Worm (Caenorhabditis elegans): ENCODE measurements around the gene lgc-10.

Gene lgc-10

ce11 chrIV:6417612-6418011, 39.8 kb downstream of the lgc-10 start:
- TF ChIP-seq hlh-13 (GFP tag; optimal IDR thresholded peaks at IDR 0.05) (no peak), C38D4.7 (GFP tag; optimal IDR thresholded peaks at IDR 0.05) (no peak), unc-3 (GFP tag; conservative IDR thresholded peaks at IDR 0.05) (no peak), unc-3 (tag; optimal IDR thresholded peaks at IDR 0.05) (no peak), ceh-31 (tag; optimal IDR thresholded peaks at IDR 0.05) (no peak), elt-4 (tag; optimal IDR thresholded peaks at IDR 0.05) (no peak), nfya-1 (tag; optimal IDR thresholded peaks at IDR 0.05) (no peak), pax-1 (tag; optimal IDR thresholded peaks at IDR 0.05) (no peak), ceh-2 (tag; optimal IDR thresholded peaks at IDR 0.05) (no peak), tbx-7 (tag; optimal IDR thresholded peaks at IDR 0.05) (no peak), ttx-3 (tag; optimal IDR thresholded peaks at IDR 0.05) (no peak), syd-9 (tag; optimal IDR thresholded peaks at IDR 0.05) (no peak), pha-2 (tag; optimal IDR thresholded peaks at IDR 0.05) (no peak), ceh-30 (tag; optimal IDR thresholded peaks at IDR 0.05) (no peak), ceh-19 (GFP tag; optimal IDR thresholded peaks at IDR 0.05) (no peak), che-1 (tag; optimal IDR thresholded peaks at IDR 0.05) (no peak), tbx-2 (tag; optimal IDR thresholded peaks at IDR 0.05) (no peak), T23F11.4 (GFP tag; optimal IDR thresholded peaks at IDR 0.05) (no peak), npax-4 (tag; optimal IDR thresholded peaks at IDR 0.05) (no peak), eyg-1 (tag; optimal IDR thresholded peaks at IDR 0.05) (no peak)

ce11 chrIV:6416553-6416952, 40.8 kb downstream of the lgc-10 start, which contains the start of gene Y73B6BL.22:
Gene Y73B6BL.22, minus strand, starts transcription at chrIV:6416653.
- TF ChIP-seq fkh-10 (GFP tag; optimal IDR thresholded peaks at IDR 0.05): no peak
- TF ChIP-seq pax-1 (tag; optimal IDR thresholded peaks at IDR 0.05): no peak
- no peak for TF ChIP-seq nhr-232 (tag; optimal IDR thresholded peaks at IDR 0.05)
- TF ChIP-seq T23F11.4 (GFP tag; optimal IDR thresholded peaks at IDR 0.05): no peak
- TF ChIP-seq tbx-7 (tag; optimal IDR thresholded peaks at IDR 0.05): no peak
- TF ChIP-seq pqm-1 (tag; optimal IDR thresholded peaks at IDR 0.05): no peak
- TF ChIP-seq lin-11 (tag; optimal IDR thresholded peaks at IDR 0.05): no peak
- TF ChIP-seq ceh-6 (GFP tag; optimal IDR thresholded peaks at IDR 0.05): no peak
- no peak for TF ChIP-seq ceh-24 (tag; optimal IDR thresholded peaks at IDR 0.05)
- no peak for TF ChIP-seq pag-3 (tag; optimal IDR thresholded peaks at IDR 0.05; ENCODE audit: borderline replicate concordance)
- TF ChIP-seq nhr-11 (tag; optimal IDR thresholded peaks at IDR 0.05): no peak
- TF ChIP-seq ztf-16 (tag; optimal IDR thresholded peaks at IDR 0.05): no peak
- TF ChIP-seq unc-55 (GFP tag; optimal IDR thresholded peaks at IDR 0.05): no peak
- TF ChIP-seq madf-2 (tag; optimal IDR thresholded peaks at IDR 0.05): no peak
- TF ChIP-seq tbx-2 (tag; optimal IDR thresholded peaks at IDR 0.05): no peak

ce11 chrIV:6415149-6415548, 42.2 kb downstream of the lgc-10 start, which contains the start of gene exos-2:
Gene exos-2, plus strand, starts transcription at chrIV:6415478.
- TF ChIP-seq ceh-31 (tag; optimal IDR thresholded peaks at IDR 0.05) (peak; percentile 30), nfya-1 (tag; optimal IDR thresholded peaks at IDR 0.05) (peak; percentile 26), unc-42 (tag; optimal IDR thresholded peaks at IDR 0.05) (peak; percentile 55), tbx-2 (tag; optimal IDR thresholded peaks at IDR 0.05) (peak; percentile 15), unc-55 (GFP tag; optimal IDR thresholded peaks at IDR 0.05) (peak; percentile 3), dmd-4 (tag; optimal IDR thresholded peaks at IDR 0.05; ENCODE audit: borderline replicate concordance) (no peak)

ce11 chrIV:6413482-6413881, 43.9 kb downstream of the lgc-10 start, which contains the start of gene nlp-71:
Gene nlp-71, minus strand, starts transcription at chrIV:6413582.
- TF ChIP-seq rnt-1 (tag; optimal IDR thresholded peaks at IDR 0.05) (no peak), ceh-18 (tag; optimal IDR thresholded peaks at IDR 0.05) (no peak), dve-1 (tag; optimal IDR thresholded peaks at IDR 0.05) (no peak), hlh-13 (GFP tag; optimal IDR thresholded peaks at IDR 0.05) (no peak), F13H6.1 (tag; optimal IDR thresholded peaks at IDR 0.05) (no peak), hlh-6 (tag; optimal IDR thresholded peaks at IDR 0.05) (no peak)

Data from whole organism, late embryonic.